Fruit fly (Drosophila melanogaster): Measurements from ENCODE around the gene comt.

comt gene

DNA sequence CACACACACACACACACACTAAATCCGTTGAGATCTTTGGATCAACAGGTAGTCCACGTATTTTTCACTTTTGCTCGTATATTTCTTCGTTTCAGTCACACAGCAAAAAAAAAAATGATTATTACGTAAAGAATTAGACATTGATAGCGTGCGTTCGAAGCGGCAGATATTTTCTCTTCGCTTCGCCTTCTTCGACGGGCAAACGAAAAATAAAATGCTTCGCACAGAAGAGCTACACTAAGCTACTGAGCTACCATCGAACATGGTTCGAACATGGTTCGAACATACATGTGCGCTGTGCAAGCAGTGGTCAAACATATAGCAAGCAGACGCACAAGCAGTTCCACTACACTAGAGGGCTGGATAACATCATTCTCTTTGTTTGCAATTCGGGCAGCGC lies 1.9 kb upstream of the comt start (continued):
- TF ChIP-seq Pdp1 (GFP tag; optimal IDR thresholded peaks at IDR 0.05), result peak in 1 of 2 experiments; percentile 98
- TF ChIP-seq Dll (GFP tag; IDR thresholded peaks at IDR 0.05; ENCODE audit: partially characterized antibody), result no peak
- no peak for TF ChIP-seq bab2 (GFP tag; optimal IDR thresholded peaks at IDR 0.05)
- no peak for TF ChIP-seq Trl (optimal IDR thresholded peaks at IDR 0.05)
- TF ChIP-seq Trl (GFP tag; optimal IDR thresholded peaks at IDR 0.05), result peak; percentile 15
- TF ChIP-seq CG13296 (GFP tag; optimal IDR thresholded peaks at IDR 0.05), result peak; percentile 56
- TF ChIP-seq Mrtf (GFP tag; IDR thresholded peaks at IDR 0.05), result no peak
- no peak for TF ChIP-seq sob (GFP tag; IDR thresholded peaks at IDR 0.05)
- TF ChIP-seq CG7786 (GFP tag; optimal IDR thresholded peaks at IDR 0.05), result no peak
- TF ChIP-seq CG11085 (GFP tag; IDR thresholded peaks at IDR 0.05), result no peak
- TF ChIP-seq CG6813 (GFP tag; optimal IDR thresholded peaks at IDR 0.05), result peak; percentile 1
- no peak for TF ChIP-seq CG30403 (GFP tag; optimal IDR thresholded peaks at IDR 0.05)
- TF ChIP-seq CG1233 (GFP tag; optimal IDR thresholded peaks at IDR 0.05), result no peak
- no peak for TF ChIP-seq CG11696 (GFP tag; IDR thresholded peaks at IDR 0.05)
- no peak for TF ChIP-seq tup (GFP tag; optimal IDR thresholded peaks at IDR 0.05)
- TF ChIP-seq CG18619 (GFP tag; optimal IDR thresholded peaks at IDR 0.05), result no peak
- no peak for TF ChIP-seq bowl (GFP tag; IDR thresholded peaks at IDR 0.05)
- no peak for TF ChIP-seq Dref (GFP tag; IDR thresholded peaks at IDR 0.05)
- TF ChIP-seq trh (GFP tag; optimal IDR thresholded peaks at IDR 0.05), result no peak
- peak; percentile 16 for TF ChIP-seq CG34376 (GFP tag; optimal IDR thresholded peaks at IDR 0.05)
- TF ChIP-seq ATbp (GFP tag; optimal IDR thresholded peaks at IDR 0.05), result no peak
- TF ChIP-seq CG17328 (GFP tag; IDR thresholded peaks at IDR 0.05), result no peak
- TF ChIP-seq Sry-β (GFP tag; optimal IDR thresholded peaks at IDR 0.05), result no peak
- TF ChIP-seq bsh (GFP tag; optimal IDR thresholded peaks at IDR 0.05), result no peak
- TF ChIP-seq CG2712 (tag; optimal IDR thresholded peaks at IDR 0.05), result no peak
- TF ChIP-seq cwo (GFP tag; optimal IDR thresholded peaks at IDR 0.05), result no peak
- TF ChIP-seq CG6683 (GFP tag; optimal IDR thresholded peaks at IDR 0.05), result no peak
- TF ChIP-seq twi (tag; optimal IDR thresholded peaks at IDR 0.05), result no peak
- TF ChIP-seq CG3281 (GFP tag; optimal IDR thresholded peaks at IDR 0.05), result peak; percentile 21
- no peak; the same call in 1 of the 2 replicates for TF ChIP-seq amos (GFP tag; IDR thresholded peaks at IDR 0.05; ENCODE audit: partially characterized antibody)
- peak; percentile 8 for TF ChIP-seq CG12744 (GFP tag; optimal IDR thresholded peaks at IDR 0.05)
- TF ChIP-seq CG4730 (GFP tag; IDR thresholded peaks at IDR 0.05), result no peak
- no peak for TF ChIP-seq CG11695 (GFP tag; IDR thresholded peaks at IDR 0.05)
- no peak for TF ChIP-seq ssp (GFP tag; IDR thresholded peaks at IDR 0.05)
- no peak for TF ChIP-seq usp (GFP tag; optimal IDR thresholded peaks at IDR 0.05)
- peak; percentile 2 for TF ChIP-seq Fer3 (tag; optimal IDR thresholded peaks at IDR 0.05)
- TF ChIP-seq CG31388 (GFP tag; optimal IDR thresholded peaks at IDR 0.05), result no peak
- TF ChIP-seq Nf-YA (GFP tag; IDR thresholded peaks at IDR 0.05), result no peak
- peak; percentile 41 for TF ChIP-seq Dp (GFP tag; optimal IDR thresholded peaks at IDR 0.05)
- TF ChIP-seq gce (GFP tag; IDR thresholded peaks at IDR 0.05), result no peak
- no peak for TF ChIP-seq CG9609 (GFP tag; optimal IDR thresholded peaks at IDR 0.05)
- TF ChIP-seq CG3726 (GFP tag; IDR thresholded peaks at IDR 0.05), result no peak
- TF ChIP-seq CG17361 (GFP tag; IDR thresholded peaks at IDR 0.05), result no peak
- TF ChIP-seq CG6791 (GFP tag; IDR thresholded peaks at IDR 0.05; ENCODE audit: partially characterized antibody), result peak; percentile 48; the same call in 1 of the 3 replicates
- no peak for TF ChIP-seq CG6254 (GFP tag; optimal IDR thresholded peaks at IDR 0.05)
- TF ChIP-seq CG17568 (GFP tag; optimal IDR thresholded peaks at IDR 0.05), result no peak
- TF ChIP-seq kay (GFP tag; optimal IDR thresholded peaks at IDR 0.05), result no peak
- TF ChIP-seq CG9727 (GFP tag; optimal IDR thresholded peaks at IDR 0.05), result no peak
- TF ChIP-seq lmd (GFP tag; IDR thresholded peaks at IDR 0.05), result no peak
- no peak for TF ChIP-seq tx (GFP tag; optimal IDR thresholded peaks at IDR 0.05)
- no peak for TF ChIP-seq al (GFP tag; IDR thresholded peaks at IDR 0.05)
- TF ChIP-seq Ssrp (tag; optimal IDR thresholded peaks at IDR 0.05), result no peak
